Worm (Caenorhabditis elegans) whole organism, young adult: ENCODE results near the gene ZK899.1.

Experiments
- B0261.1 ChIP-seq: sonication (generic microtip); optimal IDR thresholded peaks from 2 replicates; lab custom pipeline; 2016; ENCODE audit warnings: mild to moderate bottlenecking, missing genetic modification characterization, moderate library complexity, missing compliant biosample characterization
- C06A6.2 ChIP-seq: fragments of 200-800 bp; sonication (Bioruptor generic); conservative IDR thresholded peaks from 2 replicates; pipeline ENCODE4 v1.3.6; 2022; ENCODE audit warnings: missing genetic modification characterization, missing compliant biosample characterization
- F33H1.4 ChIP-seq: fragments of 200-800 bp; sonication (Bioruptor generic); IDR thresholded peaks from 2 replicates; pipeline ENCODE4 v1.3.6; 2022; ENCODE audit warnings: missing genetic modification reagents, missing genetic modification characterization, missing compliant biosample characterization
- F49E8.2 ChIP-seq: sonication (generic microtip); optimal IDR thresholded peaks from 3 replicates; lab custom pipeline; 2017; ENCODE audit warnings: missing genetic modification characterization, mild to moderate bottlenecking, missing compliant biosample characterization, antibody characterized with exemption, moderate library complexity; ENCODE audit not compliant: insufficient read depth
- F57A8.1 ChIP-seq: fragments of 200-800 bp; sonication (Bioruptor generic); optimal IDR thresholded peaks from 2 replicates; lab custom pipeline; 2018; ENCODE audit warnings: mild to moderate bottlenecking, missing genetic modification characterization, moderate library complexity, missing compliant biosample characterization
- Y53F4B.3 ChIP-seq: fragments of 200-800 bp; sonication (Bioruptor generic); IDR thresholded peaks from 2 replicates; pipeline ENCODE4 v1.3.6; 2022; ENCODE audit warnings: missing genetic modification reagents, missing genetic modification characterization, missing compliant biosample characterization
- Y67H2A.10 ChIP-seq: fragments of 200-800 bp; sonication (Bioruptor generic); conservative IDR thresholded peaks from 2 replicates; pipeline ENCODE4 v1.3.6; 2022; ENCODE audit warnings: missing genetic modification reagents, missing genetic modification characterization, missing compliant biosample characterization
- ama-1 ChIP-seq, 3 experiments: fragments of 150-350 bp in 1 of 3; sonication (generic microtip) in 2 of 3; optimal IDR thresholded peaks; 2 replicates each; lab custom pipeline; 2014 to 2018; ENCODE audit warnings: missing biosample characterization in 2 of 3, missing genetic modification characterization in 2 of 3, missing genetic modification reagents in 2 of 3
- aptf-2 ChIP-seq: fragments of 200-800 bp; sonication (Bioruptor generic); conservative IDR thresholded peaks from 2 replicates; pipeline ENCODE4 v1.3.6; 2022; ENCODE audit warnings: missing genetic modification reagents, missing genetic modification characterization, missing compliant biosample characterization
- attf-5 ChIP-seq: fragments of 200-800 bp; sonication (Bioruptor generic); optimal IDR thresholded peaks from 2 replicates; lab custom pipeline; 2018; ENCODE audit warnings: mild to moderate bottlenecking, missing genetic modification characterization, missing compliant biosample characterization
- ceh-58 ChIP-seq: fragments of 200-800 bp; sonication (Bioruptor generic); IDR thresholded peaks from 2 replicates; pipeline ENCODE4 v1.3.6; 2022; ENCODE audit warnings: missing genetic modification characterization, missing compliant biosample characterization
- ceh-91 ChIP-seq: fragments of 200-800 bp; sonication (Bioruptor generic); IDR thresholded peaks from 2 replicates; pipeline ENCODE4 v1.3.6; 2022; ENCODE audit warnings: missing genetic modification reagents, missing genetic modification characterization, missing compliant biosample characterization
- dox-1 ChIP-seq: fragments of 200-800 bp; sonication (Bioruptor generic); IDR thresholded peaks from 2 replicates; pipeline ENCODE4 v1.3.6; 2022; ENCODE audit warnings: missing genetic modification reagents, missing genetic modification characterization, missing compliant biosample characterization
- efl-1 ChIP-seq: fragments of 150-350 bp; optimal IDR thresholded peaks from 2 replicates; lab custom pipeline; 2014; ENCODE audit warnings: missing biosample characterization, missing genetic modification reagents, missing genetic modification characterization
- egl-44 ChIP-seq: fragments of 200-800 bp; sonication (Bioruptor generic); IDR thresholded peaks from 2 replicates; pipeline ENCODE4 v1.3.6; 2022; ENCODE audit warnings: missing genetic modification reagents, missing genetic modification characterization, missing compliant biosample characterization
- ekl-4 ChIP-seq: fragments of 200-800 bp; sonication (Bioruptor generic); IDR thresholded peaks from 2 replicates; pipeline ENCODE4 v1.3.6; 2022; ENCODE audit warnings: missing genetic modification reagents, missing genetic modification characterization, missing compliant biosample characterization
- him-1 ChIP-seq: sonication (generic microtip); optimal IDR thresholded peaks from 2 replicates; lab custom pipeline; 2016; ENCODE audit warnings: missing genotype, missing genetic modification reagents, missing genetic modification characterization, missing compliant biosample characterization
- hlh-26 ChIP-seq: fragments of 200-800 bp; sonication (Bioruptor generic); conservative IDR thresholded peaks from 2 replicates; pipeline ENCODE4 v1.3.6; 2022; ENCODE audit warnings: missing genetic modification reagents, missing genetic modification characterization, missing compliant biosample characterization
- hrde-1 ChIP-seq: sonication (generic microtip); optimal IDR thresholded peaks from 2 replicates; lab custom pipeline; 2016; ENCODE audit warnings: missing genetic modification characterization, mild to moderate bottlenecking, missing compliant biosample characterization, moderate library complexity, missing genotype, missing genetic modification reagents, borderline replicate concordance
- lin-40 ChIP-seq: sonication (generic microtip); optimal IDR thresholded peaks from 2 replicates; lab custom pipeline; 2016; ENCODE audit warnings: missing genetic modification characterization, mild to moderate bottlenecking, missing compliant biosample characterization, missing genotype, missing genetic modification reagents
- lir-1 ChIP-seq: fragments of 200-800 bp; sonication (Bioruptor generic); conservative IDR thresholded peaks from 2 replicates; pipeline ENCODE4 v1.3.6; 2022; ENCODE audit warnings: missing genetic modification reagents, missing genetic modification characterization, missing compliant biosample characterization
- lsy-27 ChIP-seq: sonication (generic microtip); optimal IDR thresholded peaks from 2 replicates; lab custom pipeline; 2017; ENCODE audit warnings: missing genetic modification characterization, mild to moderate bottlenecking, missing compliant biosample characterization, antibody characterized with exemption, missing genotype, borderline replicate concordance; ENCODE audit not compliant: insufficient read depth
- madf-10 ChIP-seq: sonication (generic microtip); optimal IDR thresholded peaks from 2 replicates; lab custom pipeline; 2016; ENCODE audit warnings: mild to moderate bottlenecking, missing genetic modification characterization, missing compliant biosample characterization
- madf-3 ChIP-seq: fragments of 200-800 bp; sonication (Bioruptor generic); IDR thresholded peaks from 2 replicates; pipeline ENCODE4 v1.3.6; 2022; ENCODE audit warnings: missing genetic modification reagents, missing genetic modification characterization, missing compliant biosample characterization
- mel-28 ChIP-seq: sonication (generic microtip); optimal IDR thresholded peaks from 2 replicates; lab custom pipeline; 2016; ENCODE audit warnings: borderline replicate concordance, mild to moderate bottlenecking, missing genetic modification characterization, missing compliant biosample characterization
- nfya-2 ChIP-seq: fragments of 200-800 bp; sonication (Bioruptor generic); IDR thresholded peaks from 2 replicates; pipeline ENCODE4 v1.3.6; 2022; ENCODE audit warnings: missing genetic modification reagents, missing genetic modification characterization, missing compliant biosample characterization
- nhr-120 ChIP-seq: fragments of 200-800 bp; sonication (Bioruptor generic); IDR thresholded peaks from 2 replicates; pipeline ENCODE4 v1.3.6; 2022; ENCODE audit warnings: missing genetic modification characterization, missing compliant biosample characterization
- pbrm-1 ChIP-seq: fragments of 200-800 bp; sonication (Bioruptor generic); IDR thresholded peaks from 2 replicates; pipeline ENCODE4 v1.3.6; 2022; ENCODE audit warnings: missing genetic modification reagents, missing genetic modification characterization, missing compliant biosample characterization
- rcor-1 ChIP-seq: fragments of 200-800 bp; sonication (Bioruptor generic); IDR thresholded peaks from 2 replicates; pipeline ENCODE4 v1.3.6; 2022; ENCODE audit warnings: missing genetic modification reagents, missing genetic modification characterization, missing compliant biosample characterization
- repo-1 ChIP-seq: sonication (generic microtip); optimal IDR thresholded peaks from 2 replicates; lab custom pipeline; 2017; ENCODE audit warnings: mild to moderate bottlenecking, missing genetic modification characterization, missing compliant biosample characterization
- snpc-1.1 ChIP-seq: sonication (generic microtip); optimal IDR thresholded peaks from 2 replicates; lab custom pipeline; 2017; ENCODE audit warnings: missing genetic modification characterization, mild to moderate bottlenecking, missing compliant biosample characterization, antibody characterized with exemption, moderate library complexity, missing genotype, missing genetic modification reagents; ENCODE audit not compliant: insufficient read depth
- tbx-9 ChIP-seq: sonication (generic microtip); optimal IDR thresholded peaks from 2 replicates; lab custom pipeline; 2016; ENCODE audit warnings: borderline replicate concordance, missing genetic modification characterization, inconsistent platforms, missing compliant biosample characterization
- zfh-2 ChIP-seq: fragments of 200-800 bp; sonication (Bioruptor generic); conservative IDR thresholded peaks from 2 replicates; pipeline ENCODE4 v1.3.6; 2022; ENCODE audit warnings: missing genetic modification reagents, missing genetic modification characterization, missing compliant biosample characterization
- zim-3 ChIP-seq: sonication (generic microtip); optimal IDR thresholded peaks from 2 replicates; lab custom pipeline; 2017; ENCODE audit warnings: mild to moderate bottlenecking, missing genetic modification characterization, moderate library complexity, missing compliant biosample characterization
- ztf-18 ChIP-seq: sonication (generic microtip); optimal IDR thresholded peaks from 2 replicates; lab custom pipeline; 2016; ENCODE audit warnings: missing genotype, mild to moderate bottlenecking, missing genetic modification characterization, missing compliant biosample characterization
- ztf-22 ChIP-seq: fragments of 200-800 bp; sonication (Bioruptor generic); optimal IDR thresholded peaks from 2 replicates; lab custom pipeline; 2018; ENCODE audit warnings: mild to moderate bottlenecking, missing genetic modification characterization, moderate library complexity, missing compliant biosample characterization
- ztf-26 ChIP-seq: sonication (generic microtip); optimal IDR thresholded peaks from 2 replicates; lab custom pipeline; 2017; ENCODE audit warnings: missing genetic modification characterization, missing compliant biosample characterization

ZK899.1 gene

DNA sequence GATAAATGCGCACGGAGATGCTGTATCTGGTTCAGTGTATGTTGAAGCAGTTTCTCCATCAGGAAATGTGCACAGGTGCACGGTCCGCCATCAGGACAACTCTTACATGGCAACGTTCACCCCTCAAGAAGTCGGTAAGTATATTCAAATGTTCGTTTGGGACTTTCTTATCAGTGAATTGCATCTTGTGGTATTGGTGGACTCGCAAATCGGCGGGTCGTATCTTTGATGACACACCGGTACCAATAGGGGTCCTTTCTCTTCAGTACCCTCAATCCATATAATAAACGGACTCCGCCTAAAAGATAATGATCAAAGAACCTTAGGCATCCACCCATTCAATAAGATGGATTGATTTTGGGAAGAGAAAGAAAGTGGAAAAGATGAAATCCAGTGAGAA, 40.5 kb upstream of the ZK899.1 start:
- TF ChIP-seq F33H1.4 (GFP tag; lab: Robert Waterston, UW) = no peak
- no peak for TF ChIP-seq tbx-9 (tag; lab: Kevin White, UChicago)
- TF ChIP-seq pbrm-1 (GFP tag; lab: Robert Waterston, UW) = no peak
- no peak for TF ChIP-seq B0261.1
- no peak for TF ChIP-seq ztf-22
- TF ChIP-seq aptf-2 (GFP tag; lab: Robert Waterston, UW) = no peak
- no peak for TF ChIP-seq Y53F4B.3
- TF ChIP-seq ztf-26 (tag; lab: Kevin White, UChicago) = no peak
- no peak for TF ChIP-seq repo-1 (tag; lab: Kevin White, UChicago)
- TF ChIP-seq hrde-1 (tag; lab: Kevin White, UChicago) = no peak

- TF ChIP-seq hlh-26 = no peak
- no peak for TF ChIP-seq C06A6.2 (GFP tag; lab: Robert Waterston, UW)
- TF ChIP-seq snpc-1.1 (tag; lab: Kevin White, UChicago) = no peak
- TF ChIP-seq nhr-120 (GFP tag; lab: Robert Waterston, UW) = no peak
- no peak for TF ChIP-seq efl-1
- TF ChIP-seq him-1 (tag; lab: Kevin White, UChicago) = no peak
- TF ChIP-seq madf-10 (tag; lab: Kevin White, UChicago) = no peak
- no peak for TF ChIP-seq attf-5 (GFP tag; lab: Kevin White, UChicago)
- no peak for TF ChIP-seq ceh-58 (GFP tag; lab: Robert Waterston, UW)
- no peak for TF ChIP-seq Y67H2A.10 (GFP tag; lab: Robert Waterston, UW)
- TF ChIP-seq lsy-27 (tag; lab: Kevin White, UChicago) = no peak
- no peak for TF ChIP-seq ztf-18 (tag; lab: Kevin White, UChicago)
- TF ChIP-seq egl-44 (GFP tag; lab: Robert Waterston, UW) = no peak
- no peak for TF ChIP-seq dox-1
- no peak for TF ChIP-seq madf-3 (GFP tag; lab: Robert Waterston, UW)
- no peak for TF ChIP-seq ama-1 (optimal IDR thresholded peaks at IDR 0.05; lab: Kevin White, UChicago)
- no peak for TF ChIP-seq ama-1 (GFP tag; optimal IDR thresholded peaks at IDR 0.05; lab: Kevin White, UChicago)
- no peak for TF ChIP-seq aptf-2 (GFP tag; lab: Robert Waterston, UW)
- no peak for TF ChIP-seq lir-1 (GFP tag; lab: Robert Waterston, UW)
- no peak for TF ChIP-seq ceh-91 (GFP tag; lab: Robert Waterston, UW)
- TF ChIP-seq ekl-4 (GFP tag; lab: Robert Waterston, UW) = no peak
These were observed 37.3 kb upstream of the ZK899.1 start for ce11 chrX:9409114-9409513.

- TF ChIP-seq zfh-2 (GFP tag; lab: Robert Waterston, UW) = no peak
- TF ChIP-seq nfya-2 (GFP tag; lab: Robert Waterston, UW) = no peak
- no peak for TF ChIP-seq lin-40 (tag; lab: Kevin White, UChicago)
- no peak for TF ChIP-seq hrde-1 (tag; lab: Kevin White, UChicago)
- TF ChIP-seq F49E8.2 = no peak
- no peak for TF ChIP-seq F57A8.1 (GFP tag; lab: Kevin White, UChicago)
- no peak for TF ChIP-seq mel-28 (tag; lab: Kevin White, UChicago)
- no peak for TF ChIP-seq rcor-1 (GFP tag; lab: Robert Waterston, UW)
- TF ChIP-seq zim-3 (tag; lab: Kevin White, UChicago) = no peak
These were observed 35.7 kb upstream of the ZK899.1 start for ce11 chrX:9410747-9411146.
